Fruit fly (Drosophila melanogaster) whole organism, embryonic: ENCODE data around the gene dlg1.
A peak's percentile ranks its signal among the peaks of the same experiment; 100 is the strongest.

Experiments used
- Atf-2 ChIP-seq: fragments of 200-800 bp; sonication (Bioruptor generic); optimal IDR thresholded peaks from 2 replicates; lab custom pipeline; 2016; ENCODE audit warnings: missing biosample characterization, missing genetic modification characterization
- Atf6 ChIP-seq: fragments of 200-800 bp; sonication (Bioruptor generic); IDR thresholded peaks from 2 replicates; pipeline ENCODE4 v1.3.6; 2022; ENCODE audit warnings: missing biosample characterization, missing genetic modification characterization
- B-H2 ChIP-seq: fragments of 200-800 bp; sonication (Bioruptor generic); optimal IDR thresholded peaks from 2 replicates; lab custom pipeline; 2018; ENCODE audit warnings: missing biosample characterization, mild to moderate bottlenecking, missing genetic modification characterization
- CG10209 ChIP-seq: fragments of 200-800 bp; sonication (Bioruptor generic); optimal IDR thresholded peaks from 3 replicates; lab custom pipeline; 2017; ENCODE audit warnings: missing biosample characterization, mild to moderate bottlenecking, missing genetic modification characterization, missing genetic modification reagents
- CG11093 ChIP-seq: fragments of 200-800 bp; sonication (Bioruptor generic); IDR thresholded peaks from 3 replicates; pipeline ENCODE4 v1.3.6; 2022; ENCODE audit warnings: missing biosample characterization, missing genetic modification characterization
- CG11398 ChIP-seq: fragments of 200-800 bp; sonication (Bioruptor generic); optimal IDR thresholded peaks from 2 replicates; lab custom pipeline; 2016; ENCODE audit warnings: missing biosample characterization, missing genetic modification characterization
- CG12071 ChIP-seq: fragments of 200-800 bp; sonication (Bioruptor generic); optimal IDR thresholded peaks from 3 replicates; lab custom pipeline; 2018; ENCODE audit warnings: missing biosample characterization, mild to moderate bottlenecking, missing genetic modification characterization
- CG13424 ChIP-seq: fragments of 200-800 bp; sonication (Bioruptor generic); optimal IDR thresholded peaks from 2 replicates; lab custom pipeline; 2019; ENCODE audit warnings: missing biosample characterization, mild to moderate bottlenecking, missing genetic modification characterization, moderate library complexity
- CG14441 ChIP-seq: fragments of 200-800 bp; sonication (Bioruptor generic); IDR thresholded peaks from 2 replicates; pipeline ENCODE4 v1.3.6; 2022; ENCODE audit warnings: missing biosample characterization, missing genetic modification characterization
- CG16779 ChIP-seq: fragments of 200-800 bp; sonication (Bioruptor generic); IDR thresholded peaks from 2 replicates; pipeline ENCODE4 v1.3.6; 2022; ENCODE audit warnings: missing biosample characterization, missing genetic modification characterization
- CG17612 ChIP-seq: fragments of 200-800 bp; sonication (Bioruptor generic); IDR thresholded peaks from 2 replicates; pipeline ENCODE4 v1.3.6; 2022; ENCODE audit warnings: missing biosample characterization, missing genetic modification characterization
- CG2202 ChIP-seq: fragments of 200-800 bp; sonication (Bioruptor generic); optimal IDR thresholded peaks from 2 replicates; lab custom pipeline; 2018; ENCODE audit warnings: missing biosample characterization, mild to moderate bottlenecking, missing genetic modification characterization
- CG2678 ChIP-seq: fragments of 200-800 bp; sonication (Bioruptor generic); optimal IDR thresholded peaks from 3 replicates; lab custom pipeline; 2019; ENCODE audit warnings: missing biosample characterization, mild to moderate bottlenecking, missing genetic modification characterization, moderate library complexity
- CG31388 ChIP-seq: fragments of 200-800 bp; sonication (Bioruptor generic); optimal IDR thresholded peaks from 2 replicates; lab custom pipeline; 2016; ENCODE audit warnings: missing biosample characterization, missing genetic modification characterization
- CG3407 ChIP-seq: fragments of 200-800 bp; sonication (Bioruptor generic); optimal IDR thresholded peaks from 2 replicates; lab custom pipeline; 2018; ENCODE audit warnings: missing biosample characterization, mild to moderate bottlenecking, missing genetic modification characterization
- CG3838 ChIP-seq: fragments of 200-800 bp; sonication (Bioruptor generic); optimal IDR thresholded peaks from 3 replicates; lab custom pipeline; 2016; ENCODE audit warnings: missing biosample characterization, missing genetic modification characterization
- CG4707 ChIP-seq: fragments of 200-800 bp; sonication (Bioruptor generic); optimal IDR thresholded peaks from 2 replicates; lab custom pipeline; 2018; ENCODE audit warnings: missing biosample characterization, mild to moderate bottlenecking, missing genetic modification characterization, moderate library complexity
- CG5953 ChIP-seq: fragments of 200-800 bp; sonication (Bioruptor generic); IDR thresholded peaks from 2 replicates; pipeline ENCODE4 v1.3.6; 2022; ENCODE audit warnings: missing biosample characterization, missing genetic modification characterization
- CG6254 ChIP-seq: fragments of 200-800 bp; sonication (Bioruptor generic); optimal IDR thresholded peaks from 3 replicates; lab custom pipeline; 2017; ENCODE audit warnings: mild to moderate bottlenecking, missing biosample characterization, missing genetic modification reagents, missing genetic modification characterization
- CG6272 ChIP-seq: fragments of 200-800 bp; sonication (Bioruptor generic); IDR thresholded peaks from 2 replicates; pipeline ENCODE4 v1.3.6; 2022; ENCODE audit warnings: missing biosample characterization, missing genetic modification characterization
- CG6654 ChIP-seq: fragments of 200-800 bp; sonication (Bioruptor generic); optimal IDR thresholded peaks from 2 replicates; lab custom pipeline; 2017; ENCODE audit warnings: missing biosample characterization, mild to moderate bottlenecking, missing genetic modification characterization
- CG6689 ChIP-seq: fragments of 200-800 bp; sonication (Bioruptor generic); IDR thresholded peaks from 2 replicates; pipeline ENCODE4 v1.3.6; 2022; ENCODE audit warnings: missing biosample characterization, missing genetic modification characterization
- CG7928 ChIP-seq: fragments of 200-800 bp; sonication (Bioruptor generic); optimal IDR thresholded peaks from 2 replicates; lab custom pipeline; 2017; ENCODE audit warnings: missing biosample characterization, mild to moderate bottlenecking, missing genetic modification characterization
- CG8359 ChIP-seq: fragments of 200-800 bp; sonication (Bioruptor generic); optimal IDR thresholded peaks from 2 replicates; lab custom pipeline; 2017; ENCODE audit warnings: missing biosample characterization, mild to moderate bottlenecking, missing genetic modification characterization, borderline replicate concordance
- D19B ChIP-seq: fragments of 200-800 bp; sonication (Bioruptor generic); optimal IDR thresholded peaks from 2 replicates; lab custom pipeline; 2017; ENCODE audit warnings: missing biosample characterization, mild to moderate bottlenecking, missing genetic modification characterization
- Dad ChIP-seq: fragments of 200-800 bp; sonication (Bioruptor generic); optimal IDR thresholded peaks from 3 replicates; lab custom pipeline; 2016; ENCODE audit warnings: missing biosample characterization, missing genetic modification characterization
- Elba2 ChIP-seq: fragments of 200-800 bp; sonication (Bioruptor generic); optimal IDR thresholded peaks from 3 replicates; lab custom pipeline; 2016; ENCODE audit warnings: missing biosample characterization, missing genetic modification characterization
- Hmx ChIP-seq: fragments of 200-800 bp; sonication (Bioruptor generic); optimal IDR thresholded peaks from 2 replicates; lab custom pipeline; 2016; ENCODE audit warnings: missing biosample characterization, missing genetic modification characterization
- Hr3 ChIP-seq: fragments of 200-800 bp; sonication (Bioruptor generic); optimal IDR thresholded peaks from 3 replicates; lab custom pipeline; 2016; ENCODE audit warnings: missing biosample characterization, missing genetic modification characterization
- Lpt ChIP-seq: fragments of >200 bp; optimal IDR thresholded peaks from 2 replicates; lab custom pipeline; 2018; ENCODE audit warnings: missing biosample characterization, missing genetic modification characterization
- Max ChIP-seq: fragments of 200-800 bp; sonication (Bioruptor generic); optimal IDR thresholded peaks from 2 replicates; lab custom pipeline; 2016; ENCODE audit warnings: missing biosample characterization, mild to moderate bottlenecking, missing genetic modification characterization
- Opbp ChIP-seq: fragments of 200-800 bp; sonication (Bioruptor generic); IDR thresholded peaks from 3 replicates; pipeline ENCODE4 v1.3.6; 2022; ENCODE audit warnings: missing biosample characterization, missing genetic modification characterization; ENCODE audit not compliant: partially characterized antibody
- PHDP ChIP-seq: fragments of 200-800 bp; sonication (Bioruptor generic); optimal IDR thresholded peaks from 3 replicates; lab custom pipeline; 2018; ENCODE audit warnings: missing biosample characterization, mild to moderate bottlenecking, missing genetic modification characterization, moderate library complexity
- Sry-β ChIP-seq: fragments of 200-800 bp; sonication (Bioruptor generic); optimal IDR thresholded peaks from 2 replicates; lab custom pipeline; 2018; ENCODE audit warnings: missing biosample characterization, mild to moderate bottlenecking, missing genetic modification characterization, moderate library complexity
- Tbp ChIP-seq: fragments of >200 bp; optimal IDR thresholded peaks from 2 replicates; lab custom pipeline; 2018; ENCODE audit warnings: missing biosample characterization, missing genetic modification characterization
- Usf ChIP-seq: fragments of 200-800 bp; sonication (Bioruptor generic); optimal IDR thresholded peaks from 2 replicates; lab custom pipeline; 2017; ENCODE audit warnings: missing genotype, missing biosample characterization, missing genetic modification characterization
- Xrp1 ChIP-seq: fragments of 200-800 bp; sonication (Bioruptor generic); IDR thresholded peaks from 2 replicates; pipeline ENCODE4 v1.3.6; 2022; ENCODE audit warnings: missing biosample characterization, missing genetic modification characterization
- bbx ChIP-seq: fragments of 200-800 bp; sonication (Bioruptor generic); IDR thresholded peaks from 2 replicates; pipeline ENCODE4 v1.3.6; 2022; ENCODE audit warnings: missing biosample characterization, missing genetic modification characterization; ENCODE audit not compliant: partially characterized antibody
- chn ChIP-seq: fragments of 200-800 bp; sonication (Bioruptor generic); optimal IDR thresholded peaks from 2 replicates; lab custom pipeline; 2016; ENCODE audit warnings: missing biosample characterization, missing genetic modification characterization
- croc ChIP-seq: fragments of 200-800 bp; sonication (Bioruptor generic); conservative IDR thresholded peaks from 3 replicates; pipeline ENCODE4 v1.3.6; 2022; ENCODE audit warnings: missing biosample characterization, missing genetic modification characterization
- fd102C ChIP-seq: fragments of 200-800 bp; sonication (Bioruptor generic); optimal IDR thresholded peaks from 2 replicates; lab custom pipeline; 2018; ENCODE audit warnings: missing biosample characterization, mild to moderate bottlenecking, missing genetic modification characterization, moderate library complexity
- gce ChIP-seq: fragments of 200-800 bp; sonication (Bioruptor generic); IDR thresholded peaks from 3 replicates; pipeline ENCODE4 v1.3.6; 2022; ENCODE audit warnings: missing biosample characterization, missing genetic modification characterization
- inv ChIP-seq: fragments of 200-800 bp; sonication (Bioruptor generic); IDR thresholded peaks from 2 replicates; pipeline ENCODE4 v1.3.6; 2022; ENCODE audit warnings: missing biosample characterization, missing genetic modification characterization; ENCODE audit not compliant: partially characterized antibody
- lola ChIP-seq, 3 experiments: fragments of >200 bp in 2 of 3; fragments of 200-800 bp in 1 of 3; sonication (Bioruptor generic) in 1 of 3; optimal IDR thresholded peaks; 2 replicates each; lab custom pipeline; 2017 to 2019; ENCODE audit warnings: missing biosample characterization in 3 of 3, missing genetic modification characterization in 3 of 3, mild to moderate bottlenecking in 1 of 3, moderate library complexity in 1 of 3
- oc ChIP-seq: fragments of 200-800 bp; sonication (Bioruptor generic); optimal IDR thresholded peaks from 2 replicates; lab custom pipeline; 2018; ENCODE audit warnings: missing biosample characterization, mild to moderate bottlenecking, missing genetic modification characterization, moderate library complexity
- pb ChIP-seq: fragments of 200-800 bp; sonication (Bioruptor generic); optimal IDR thresholded peaks from 3 replicates; lab custom pipeline; 2016; ENCODE audit warnings: missing biosample characterization, missing genetic modification characterization
- pita ChIP-seq: fragments of 200-800 bp; sonication (Bioruptor generic); optimal IDR thresholded peaks from 2 replicates; lab custom pipeline; 2017; ENCODE audit warnings: missing biosample characterization, mild to moderate bottlenecking, missing genetic modification characterization
- salm ChIP-seq: fragments of 200-800 bp; sonication (Bioruptor generic); optimal IDR thresholded peaks from 2 replicates; lab custom pipeline; 2018; ENCODE audit warnings: missing biosample characterization, mild to moderate bottlenecking, missing genetic modification characterization
- ttk ChIP-seq: fragments of 200-800 bp; sonication (Bioruptor generic); IDR thresholded peaks from 2 replicates; pipeline ENCODE4 v2.1.2; 2022; ENCODE audit warnings: missing biosample characterization, missing genetic modification characterization
- twi ChIP-seq: fragments of 200-800 bp; optimal IDR thresholded peaks from 2 replicates; lab custom pipeline; 2019; ENCODE audit warnings: missing biosample characterization, mild to moderate bottlenecking, missing genetic modification characterization, moderate library complexity
- wek ChIP-seq: fragments of 200-800 bp; sonication (Bioruptor generic); optimal IDR thresholded peaks from 3 replicates; lab custom pipeline; 2018; ENCODE audit warnings: missing biosample characterization, mild to moderate bottlenecking, missing genetic modification characterization, moderate library complexity
- zen2 ChIP-seq: fragments of 200-800 bp; sonication (Bioruptor generic); IDR thresholded peaks from 3 replicates; pipeline ENCODE4 v1.3.6; 2022; ENCODE audit warnings: missing biosample characterization, missing genetic modification characterization; ENCODE audit not compliant: partially characterized antibody

dlg1 gene

dm6 chrX:11369374-11369773, at the start of gene dlg1:
dlg1 (plus strand) TSS chrX:11369665.
- TF ChIP-seq Tbp (no peak), CG6689 (no peak), bbx (GFP tag; lab: Robert Waterston, UW) (peak; percentile 55), Max (GFP tag; lab: Kevin White, UChicago) (no peak), CG11398 (no peak), ttk (GFP tag; lab: Robert Waterston, UW) (no peak), Atf6 (no peak), zen2 (peak; percentile 10; the same call in 1 of the 3 replicates), Dad (GFP tag; lab: Kevin White, UChicago) (no peak), Hr3 (no peak), CG14441 (GFP tag; lab: Robert Waterston, UW) (no peak), croc (GFP tag; lab: Robert Waterston, UW) (no peak), fd102C (GFP tag; lab: Kevin White, UChicago) (no peak), CG6254 (GFP tag; lab: Kevin White, UChicago) (no peak), CG31388 (GFP tag; lab: Kevin White, UChicago) (no peak), D19B (no peak), CG6654 (GFP tag; lab: Kevin White, UChicago) (no peak), lola (GFP tag; optimal IDR thresholded peaks at IDR 0.05; lab: Kevin White, UChicago) (no peak), Usf (no peak), CG11093 (GFP tag; lab: Robert Waterston, UW) (no peak), Xrp1 (GFP tag; lab: Robert Waterston, UW) (no peak), Sry-β (GFP tag; lab: Kevin White, UChicago) (no peak), Atf-2 (no peak), salm (tag; lab: Kevin White, UChicago) (no peak), Lpt (GFP tag; lab: Kevin White, UChicago) (no peak), wek (GFP tag; lab: Kevin White, UChicago) (no peak), CG2678 (tag; lab: Kevin White, UChicago) (no peak), oc (no peak), twi (tag; lab: Kevin White, UChicago) (no peak), CG7928 (GFP tag; lab: Kevin White, UChicago) (no peak), Opbp (GFP tag; lab: Robert Waterston, UW) (peak; percentile 54; the same call in 1 of the 3 replicates), PHDP (tag; lab: Kevin White, UChicago) (no peak), pb (GFP tag; lab: Kevin White, UChicago) (no peak), CG13424 (tag; lab: Kevin White, UChicago) (no peak), Elba2 (GFP tag; lab: Kevin White, UChicago) (peak; percentile 63), CG3838 (GFP tag; lab: Kevin White, UChicago) (no peak), B-H2 (GFP tag; lab: Kevin White, UChicago) (no peak), CG4707 (no peak), CG5953 (GFP tag; lab: Robert Waterston, UW) (no peak), pita (GFP tag; lab: Kevin White, UChicago) (no peak), CG3407 (GFP tag; lab: Kevin White, UChicago) (no peak), CG2202 (tag; lab: Kevin White, UChicago) (no peak), CG12071 (GFP tag; lab: Kevin White, UChicago) (no peak), CG6272 (GFP tag; lab: Robert Waterston, UW) (no peak), Hmx (no peak), CG8359 (no peak), CG10209 (GFP tag; lab: Kevin White, UChicago) (no peak), gce (GFP tag; lab: Robert Waterston, UW) (no peak), chn (no peak), CG16779 (GFP tag; lab: Robert Waterston, UW) (no peak), CG17612 (no peak), inv (peak; percentile 58)
